Worm (Caenorhabditis elegans) whole organism, L1 larva: ENCODE measurements around the gene fil-1.

Experiments used
- grh-1 ChIP-seq: fragments of 200-800 bp; sonication (Bioruptor generic); IDR thresholded peaks from 2 replicates; pipeline ENCODE4 v1.3.6; 2022; ENCODE audit warnings: missing genetic modification reagents, missing genetic modification characterization, missing compliant biosample characterization
- jun-1 ChIP-seq: fragments of 150-350 bp; optimal IDR thresholded peaks from 2 replicates; lab custom pipeline; 2014; ENCODE audit warnings: missing biosample characterization, missing genetic modification reagents, missing genetic modification characterization
- mep-1 ChIP-seq: fragments of 150-350 bp; optimal IDR thresholded peaks from 2 replicates; lab custom pipeline; 2014; ENCODE audit warnings: missing biosample characterization, missing genetic modification characterization
- nhr-28 ChIP-seq: fragments of 150-350 bp; optimal IDR thresholded peaks from 2 replicates; lab custom pipeline; 2014; ENCODE audit warnings: missing biosample characterization, missing genetic modification characterization

ce11 chrV:15012542-15013301 is 19.1 kb downstream of the fil-1 start:
- TF ChIP-seq grh-1 (GFP tag; lab: Robert Waterston, UW) (no peak), jun-1 (tag; lab: Kevin White, UChicago) (no peak), nhr-28 (tag; lab: Kevin White, UChicago) (no peak), mep-1 (tag; lab: Kevin White, UChicago) (no peak)
